Worm (Caenorhabditis elegans) whole organism, L4 larva: ENCODE data around the gene D1053.3.

ENCODE experiments used
- jun-1 ChIP-seq: fragments of 150-350 bp; optimal IDR thresholded peaks from 2 replicates; lab custom pipeline; 2014; ENCODE audit warnings: missing biosample characterization, missing genetic modification reagents, missing genetic modification characterization
- nhr-237 ChIP-seq: sonication (generic microtip); optimal IDR thresholded peaks from 2 replicates; lab custom pipeline; 2017; ENCODE audit warnings: missing biosample characterization, missing genetic modification characterization
- nhr-28 ChIP-seq: fragments of 150-350 bp; optimal IDR thresholded peaks from 2 replicates; lab custom pipeline; 2014; ENCODE audit warnings: missing biosample characterization, missing genetic modification characterization
- spr-1 ChIP-seq: sonication (generic microtip); optimal IDR thresholded peaks from 2 replicates; lab custom pipeline; 2016; ENCODE audit warnings: mild to moderate bottlenecking, missing genetic modification characterization, missing compliant biosample characterization
- ztf-11 ChIP-seq: fragments of 150-350 bp; optimal IDR thresholded peaks from 2 replicates; lab custom pipeline; 2014; ENCODE audit warnings: missing biosample characterization, missing genetic modification characterization

DNA sequence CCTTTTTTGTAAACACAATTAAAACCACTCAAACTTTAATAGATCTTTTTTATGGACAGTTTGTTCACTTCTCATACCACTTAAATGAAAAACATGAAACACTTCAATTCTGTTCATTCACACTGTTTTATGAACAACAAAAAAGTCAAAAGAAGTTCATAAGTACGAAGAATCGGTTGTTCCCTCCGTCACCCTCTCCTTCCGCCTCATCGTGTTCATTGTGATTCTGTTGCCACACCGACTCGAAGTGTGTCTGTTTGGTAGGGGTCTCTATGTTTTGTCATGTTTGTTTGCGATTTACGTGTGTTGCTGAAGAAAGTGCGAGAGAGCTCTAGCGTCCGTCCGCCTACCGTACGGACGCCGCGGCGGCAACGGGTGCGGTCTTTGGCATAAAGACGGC is 21.9 kb upstream of the D1053.3 start, which contains the start of gene lact-7:
- TF ChIP-seq nhr-28 (tag; lab: Kevin White, UChicago) (no peak), nhr-237 (no peak), ztf-11 (tag; lab: Kevin White, UChicago) (no peak), jun-1 (tag; lab: Kevin White, UChicago) (no peak), spr-1 (tag; lab: Kevin White, UChicago) (no peak)
